Worm (Caenorhabditis elegans): Measurements from ENCODE around the gene gcy-34.
A peak's percentile ranks its signal among the peaks of the same experiment; 100 is the strongest.

The gcy-34 gene

DNA sequence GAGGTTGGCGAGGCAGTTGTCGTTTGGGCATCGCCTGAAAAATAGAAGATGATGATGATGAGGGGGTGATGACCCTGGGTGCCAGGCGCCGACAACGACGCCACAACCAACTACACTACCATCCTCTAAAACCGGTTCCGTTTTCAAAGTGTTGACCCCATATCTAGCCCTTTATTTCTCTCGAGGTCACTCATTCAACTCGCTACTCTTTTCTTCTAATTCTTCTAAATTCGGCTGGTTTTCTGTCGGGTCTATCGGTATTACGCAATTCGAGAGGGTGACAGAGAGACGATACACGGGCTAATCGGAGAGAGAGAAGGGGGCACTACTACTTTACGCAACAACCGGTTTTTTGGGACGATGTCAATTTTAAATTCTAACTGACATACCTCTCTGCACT, 14.4 kb downstream of the gcy-34 start (continued):
- TF ChIP-seq mef-2 (tag; optimal IDR thresholded peaks at IDR 0.05) (no peak), unc-98 (GFP tag; IDR thresholded peaks at IDR 0.05) (no peak), F16B12.6 (tag; optimal IDR thresholded peaks at IDR 0.05) (no peak), sptf-1 (tag; optimal IDR thresholded peaks at IDR 0.05) (no peak), nhr-28 (tag; optimal IDR thresholded peaks at IDR 0.05) (no peak), elt-2 (tag; optimal IDR thresholded peaks at IDR 0.05) (no peak), pax-3 (tag; optimal IDR thresholded peaks at IDR 0.05) (no peak), mab-9 (GFP tag; IDR thresholded peaks at IDR 0.05) (no peak), nhr-12 (tag; optimal IDR thresholded peaks at IDR 0.05) (no peak), ama-1 (optimal IDR thresholded peaks at IDR 0.05) (no peak), fkh-4 (tag; optimal IDR thresholded peaks at IDR 0.05; ENCODE audit: borderline replicate concordance) (no peak), nhr-20 (tag; optimal IDR thresholded peaks at IDR 0.05) (peak; percentile 92), aly-2 (tag; optimal IDR thresholded peaks at IDR 0.05) (no peak), rnt-1 (tag; optimal IDR thresholded peaks at IDR 0.05) (peak; percentile 38), ceh-63 (GFP tag; optimal IDR thresholded peaks at IDR 0.05) (no peak), tbx-2 (tag; optimal IDR thresholded peaks at IDR 0.05) (peak; percentile 55), ceh-90 (tag; optimal IDR thresholded peaks at IDR 0.05) (no peak), zag-1 (tag; optimal IDR thresholded peaks at IDR 0.05) (no peak), lsy-2 (tag; optimal IDR thresholded peaks at IDR 0.05) (peak; percentile 63 to 75), ztf-4 (tag; optimal IDR thresholded peaks at IDR 0.05) (peak; percentile 57), elt-3 (tag; optimal IDR thresholded peaks at IDR 0.05) (peak in 5 of 6 experiments; percentile 59 to 96 (median 93)), hpl-2 (GFP tag; optimal IDR thresholded peaks at IDR 0.05) (peak; percentile 10), C16A3.4 (tag; optimal IDR thresholded peaks at IDR 0.05) (peak; percentile 62), ceh-8 (GFP tag; optimal IDR thresholded peaks at IDR 0.05) (no peak), snu-23 (GFP tag; optimal IDR thresholded peaks at IDR 0.05) (peak; percentile 92), nhr-19 (GFP tag; conservative IDR thresholded peaks at IDR 0.05) (peak; percentile 63), alr-1 (tag; optimal IDR thresholded peaks at IDR 0.05; ENCODE audit: borderline replicate concordance) (no peak), snpc-4 (tag; optimal IDR thresholded peaks at IDR 0.05) (no peak), egl-13 (tag; optimal IDR thresholded peaks at IDR 0.05) (no peak), grh-1 (GFP tag; IDR thresholded peaks at IDR 0.05) (peak; percentile 100), jun-1 (tag; optimal IDR thresholded peaks at IDR 0.05) (peak; percentile 31), Y116A8C.19 (tag; optimal IDR thresholded peaks at IDR 0.05; ENCODE audit: borderline replicate concordance) (no peak), C04F5.9 (tag; optimal IDR thresholded peaks at IDR 0.05) (peak; percentile 2), nhr-84 (tag; optimal IDR thresholded peaks at IDR 0.05) (no peak), nhr-237 (tag; optimal IDR thresholded peaks at IDR 0.05) (peak; percentile 59), nhr-85 (tag) (peak; percentile 100), zip-4 (GFP tag; optimal IDR thresholded peaks at IDR 0.05) (peak; percentile 44), lin-14 (GFP tag; optimal IDR thresholded peaks at IDR 0.05) (peak; percentile 96), blmp-1 (tag; optimal IDR thresholded peaks at IDR 0.05) (peak; percentile 95), irx-1 (tag; optimal IDR thresholded peaks at IDR 0.05) (peak; percentile 62), fos-1 (tag; optimal IDR thresholded peaks at IDR 0.05) (peak; percentile 66), fkh-10 (GFP tag; optimal IDR thresholded peaks at IDR 0.05) (no peak), pag-3 (tag; optimal IDR thresholded peaks at IDR 0.05; ENCODE audit: borderline replicate concordance, insufficient read depth) (no peak), unc-86 (tag; optimal IDR thresholded peaks at IDR 0.05) (no peak), unc-30 (tag; optimal IDR thresholded peaks at IDR 0.05) (no peak), efl-1 (optimal IDR thresholded peaks at IDR 0.05) (peak; percentile 14 to 44), efl-1 (GFP tag; optimal IDR thresholded peaks at IDR 0.05 in 1 of 2) (peak in 1 of 2 experiments; percentile 94), aha-1 (tag; optimal IDR thresholded peaks at IDR 0.05) (no peak), lin-39 (tag; optimal IDR thresholded peaks at IDR 0.05) (no peak), isw-1 (GFP tag; IDR thresholded peaks at IDR 0.05) (no peak), vab-15 (tag; optimal IDR thresholded peaks at IDR 0.05) (no peak), lin-35 (GFP tag; optimal IDR thresholded peaks at IDR 0.05) (peak; percentile 21 to 69), nhr-90 (tag; optimal IDR thresholded peaks at IDR 0.05; ENCODE audit: poor library complexity) (peak; percentile 84), lin-13 (GFP tag; optimal IDR thresholded peaks at IDR 0.05) (peak; percentile 54)
